Worm (Caenorhabditis elegans) whole organism, L3 larva: Measurements from ENCODE around the gene srpa-72.

ENCODE experiments used
- R02D3.7 ChIP-seq: fragments of 150-350 bp; optimal IDR thresholded peaks from 2 replicates; lab custom pipeline; 2014; ENCODE audit warnings: missing biosample characterization, missing genetic modification characterization
- ama-1 ChIP-seq: fragments of 150-350 bp; optimal IDR thresholded peaks from 2 replicates; lab custom pipeline; 2018
- ceh-16 ChIP-seq: sonication (generic microtip); optimal IDR thresholded peaks from 2 replicates; lab custom pipeline; 2017; ENCODE audit warnings: missing biosample characterization, missing genetic modification characterization
- ceh-82 ChIP-seq: fragments of 150-350 bp; optimal IDR thresholded peaks from 2 replicates; lab custom pipeline; 2014; ENCODE audit warnings: missing biosample characterization, missing genetic modification characterization
- elt-1 ChIP-seq: fragments of 150-350 bp; optimal IDR thresholded peaks from 2 replicates; lab custom pipeline; 2014; ENCODE audit warnings: missing biosample characterization, missing genetic modification characterization
- elt-2 ChIP-seq: sonication (generic microtip); optimal IDR thresholded peaks from 2 replicates; lab custom pipeline; 2016; ENCODE audit warnings: missing genetic modification reagents, mild to moderate bottlenecking, missing genetic modification characterization, missing compliant biosample characterization
- eor-1 ChIP-seq, 2 experiments: fragments of 150-350 bp; optimal IDR thresholded peaks; 2 replicates each; lab custom pipeline; 2014 to 2018; ENCODE audit warnings: missing biosample characterization in 2 of 2, missing genetic modification characterization in 2 of 2
- fkh-2 ChIP-seq: fragments of 150-350 bp; optimal IDR thresholded peaks from 2 replicates; lab custom pipeline; 2014; ENCODE audit warnings: missing biosample characterization, missing genetic modification reagents, missing genetic modification characterization
- fos-1 ChIP-seq: fragments of 150-350 bp; optimal IDR thresholded peaks from 2 replicates; lab custom pipeline; 2014; ENCODE audit warnings: missing biosample characterization, missing genetic modification characterization
- jun-1 ChIP-seq: fragments of 150-350 bp; optimal IDR thresholded peaks from 2 replicates; lab custom pipeline; 2014; ENCODE audit warnings: missing biosample characterization, missing genetic modification reagents, missing genetic modification characterization
- lin-15B ChIP-seq: fragments of 150-350 bp; optimal IDR thresholded peaks from 2 replicates; lab custom pipeline; 2014; ENCODE audit warnings: missing biosample characterization, missing genetic modification characterization
- nhr-12 ChIP-seq: fragments of 150-350 bp; optimal IDR thresholded peaks from 2 replicates; lab custom pipeline; 2014; ENCODE audit warnings: missing biosample characterization, missing genetic modification characterization
- nhr-23 ChIP-seq: fragments of 150-350 bp; optimal IDR thresholded peaks from 2 replicates; lab custom pipeline; 2014; ENCODE audit warnings: missing biosample characterization, missing genetic modification reagents, missing genetic modification characterization
- nhr-25 ChIP-seq: sonication (generic microtip); optimal IDR thresholded peaks from 2 replicates; lab custom pipeline; 2017; ENCODE audit warnings: missing biosample characterization, missing genetic modification characterization
- pha-4 ChIP-seq: fragments of 150-350 bp; optimal IDR thresholded peaks from 2 replicates; lab custom pipeline; 2014; ENCODE audit warnings: missing biosample characterization, missing genetic modification reagents, missing genetic modification characterization
- tbx-2 ChIP-seq: sonication (generic microtip); optimal IDR thresholded peaks from 2 replicates; lab custom pipeline; 2016; ENCODE audit warnings: mild to moderate bottlenecking, missing genetic modification characterization, missing compliant biosample characterization
- unc-39 ChIP-seq: sonication (generic microtip); optimal IDR thresholded peaks from 4 replicates; lab custom pipeline; 2017; ENCODE audit warnings: missing biosample characterization, missing genetic modification characterization
- unc-62 ChIP-seq: fragments of 150-350 bp; sonication (generic microtip); optimal IDR thresholded peaks from 4 replicates; lab custom pipeline; 2014; ENCODE audit warnings: missing biosample characterization, missing genetic modification reagents, missing genetic modification characterization
- zag-1 ChIP-seq: fragments of 150-350 bp; optimal IDR thresholded peaks from 2 replicates; lab custom pipeline; 2014; ENCODE audit warnings: missing biosample characterization, missing genetic modification characterization
- ztf-11 ChIP-seq: fragments of 150-350 bp; optimal IDR thresholded peaks from 2 replicates; lab custom pipeline; 2014; ENCODE audit warnings: missing biosample characterization, missing genetic modification characterization

Gene srpa-72

DNA sequence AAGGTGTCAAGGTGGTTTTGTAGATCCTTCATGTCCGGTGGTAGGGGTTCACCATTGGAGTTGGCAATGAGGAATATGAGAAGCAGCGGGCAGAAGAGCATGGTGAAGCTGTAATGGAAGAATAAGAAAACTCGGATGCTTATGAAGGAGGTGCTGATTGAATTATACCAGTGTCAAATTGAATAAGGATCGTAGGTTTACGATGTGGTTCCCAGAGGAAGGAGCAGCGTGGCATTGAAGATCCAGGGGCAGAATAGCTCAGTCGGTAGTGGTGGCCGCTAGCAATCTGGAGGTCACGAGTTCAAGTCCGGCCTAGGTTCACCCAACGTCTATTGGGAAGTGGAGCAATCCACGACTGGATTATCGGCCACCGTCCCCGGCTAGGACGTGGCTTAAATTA lies 54.2 kb downstream of the srpa-72 start, which contains the start of gene Y110A2AL.6:
TSS of gene Y110A2AL.6 (minus strand) at position 101 of the 400 bp plus-strand sequence.
- TF ChIP-seq jun-1 (tag; lab: Kevin White, UChicago) (no peak), pha-4 (tag; lab: Kevin White, UChicago) (no peak), unc-39 (tag; lab: Kevin White, UChicago) (no peak), fkh-2 (tag; lab: Kevin White, UChicago) (no peak), fos-1 (tag; lab: Kevin White, UChicago) (no peak), nhr-12 (tag; lab: Kevin White, UChicago) (no peak), R02D3.7 (tag; lab: Kevin White, UChicago) (no peak), ceh-82 (tag; lab: Kevin White, UChicago) (no peak), ceh-16 (tag; lab: Kevin White, UChicago) (no peak), nhr-25 (tag; lab: Kevin White, UChicago) (no peak), unc-62 (GFP tag; lab: Kevin White, UChicago) (no peak), tbx-2 (tag; lab: Kevin White, UChicago) (no peak), lin-15B (tag; lab: Kevin White, UChicago) (no peak), ztf-11 (tag; lab: Kevin White, UChicago) (no peak), ama-1 (lab: Kevin White, UChicago) (no peak), elt-1 (tag; lab: Kevin White, UChicago) (no peak), eor-1 (tag; optimal IDR thresholded peaks at IDR 0.05; lab: Kevin White, UChicago) (no peak), elt-2 (tag; lab: Kevin White, UChicago) (no peak), zag-1 (tag; lab: Kevin White, UChicago) (no peak)
- TF ChIP-seq, all 47 proteins: peak for 0

DNA sequence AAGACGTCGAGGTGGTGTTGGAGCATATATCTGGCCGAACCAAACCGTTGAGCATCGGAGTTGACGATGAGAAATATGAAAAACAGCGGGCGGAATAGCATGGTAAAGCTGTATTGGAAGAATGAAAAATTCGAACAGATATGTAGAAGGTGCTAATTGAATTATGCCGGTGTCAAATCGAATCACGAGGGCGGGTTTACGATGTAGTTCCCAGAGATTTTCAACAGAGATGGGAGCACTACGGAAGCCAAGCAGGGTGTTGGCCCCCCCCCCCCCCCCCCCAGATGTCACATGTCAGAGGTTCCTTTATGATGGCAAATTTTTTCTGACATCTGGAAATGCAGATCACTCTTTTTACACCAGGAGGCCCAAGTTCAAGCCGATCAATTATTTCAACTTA lies 55.8 kb downstream of the srpa-72 start, which contains the start of gene Y110A2AL.7:
TSS of gene Y110A2AL.7 (minus strand) at position 101 of the 400 bp plus-strand sequence.
- no peak for TF ChIP-seq nhr-23
- TF ChIP-seq R02D3.7 (tag; lab: Kevin White, UChicago) = no peak
- TF ChIP-seq, all 47 proteins: peak for 0
